Fruit fly (Drosophila melanogaster) whole organism, wandering third instar larva: ENCODE measurements around the gene cher.
A peak's percentile ranks its signal among the peaks of the same experiment; 100 is the strongest.

Experiments used
- Abd-B ChIP-seq: fragments of >200 bp; optimal IDR thresholded peaks from 2 replicates; lab custom pipeline; 2017; ENCODE audit warnings: missing biosample characterization, missing genetic modification characterization
- CG32264 ChIP-seq: fragments of 200-800 bp; sonication (Bioruptor generic); optimal IDR thresholded peaks from 2 replicates; lab custom pipeline; 2016; ENCODE audit warnings: missing biosample characterization, missing genetic modification characterization
- Hr78 ChIP-seq: fragments of >200 bp; optimal IDR thresholded peaks from 2 replicates; lab custom pipeline; 2017; ENCODE audit warnings: missing biosample characterization, missing genetic modification characterization
- Jra ChIP-seq: sonication (Bioruptor generic); optimal IDR thresholded peaks from 2 replicates; lab custom pipeline; 2016; ENCODE audit warnings: missing biosample characterization, missing genetic modification characterization
- Myc ChIP-seq: fragments of >200 bp; optimal IDR thresholded peaks from 2 replicates; lab custom pipeline; 2017
- OdsH ChIP-seq: fragments of 200-800 bp; sonication (Bioruptor generic); optimal IDR thresholded peaks from 2 replicates; lab custom pipeline; 2016; ENCODE audit warnings: missing biosample characterization, mild to moderate bottlenecking, missing genetic modification characterization
- Sp1 ChIP-seq: fragments of 200-800 bp; sonication (Bioruptor generic); optimal IDR thresholded peaks from 3 replicates; lab custom pipeline; 2019; ENCODE audit warnings: missing biosample characterization, mild to moderate bottlenecking, missing genetic modification characterization, moderate library complexity
- br ChIP-seq: fragments of 200-800 bp; sonication (Bioruptor generic); optimal IDR thresholded peaks from 2 replicates; lab custom pipeline; 2016; ENCODE audit warnings: missing biosample characterization, missing genetic modification characterization
- foxo ChIP-seq, 2 experiments: fragments of 200-800 bp; sonication (Bioruptor generic); optimal IDR thresholded peaks; 2 replicates in 1 of 2; 3 replicates in 1 of 2; lab custom pipeline; 2016 to 2017; ENCODE audit warnings: missing biosample characterization in 2 of 2, missing genetic modification characterization in 2 of 2
- h ChIP-seq: fragments of 200-800 bp; sonication (Bioruptor generic); optimal IDR thresholded peaks from 3 replicates; lab custom pipeline; 2016; ENCODE audit warnings: missing biosample characterization, mild to moderate bottlenecking, missing genetic modification characterization
- lola ChIP-seq: fragments of >200 bp; optimal IDR thresholded peaks from 2 replicates; lab custom pipeline; 2017; ENCODE audit warnings: missing biosample characterization, missing genetic modification characterization
- pan ChIP-seq: fragments of >200 bp; optimal IDR thresholded peaks from 2 replicates; lab custom pipeline; 2017

dm6 chr3R:17147647-17148244 lies 22.6 kb upstream of the cher start:
- no peak for TF ChIP-seq Jra
- no peak for TF ChIP-seq Sp1 (GFP tag; lab: Kevin White, UChicago)
- no peak for TF ChIP-seq Abd-B (GFP tag; lab: Kevin White, UChicago)
- TF ChIP-seq h (GFP tag; lab: Kevin White, UChicago), result peak; percentile 32
- no peak for TF ChIP-seq br (GFP tag; lab: Kevin White, UChicago)
- TF ChIP-seq Myc (lab: Kevin White, UChicago), result no peak
- TF ChIP-seq CG32264, result no peak
- TF ChIP-seq pan (lab: Kevin White, UChicago), result no peak
- no peak for TF ChIP-seq foxo (GFP tag; optimal IDR thresholded peaks at IDR 0.05; lab: Kevin White, UChicago)
- no peak for TF ChIP-seq Hr78 (GFP tag; lab: Kevin White, UChicago)
- no peak for TF ChIP-seq lola (GFP tag; lab: Kevin White, UChicago)
- TF ChIP-seq OdsH, result no peak
